Fruit fly (Drosophila melanogaster): ENCODE measurements around the gene Fas2.

dm6 chrX:4106756-4107155, 99.1 kb downstream of the Fas2 start:
- peak; percentile 82 for TF ChIP-seq svp (GFP tag)
- TF ChIP-seq CG8319 (GFP tag; optimal IDR thresholded peaks at IDR 0.05), result peak; percentile 47
- TF ChIP-seq CG8119 (GFP tag; IDR thresholded peaks at IDR 0.05), result peak; percentile 85
- peak; percentile 38 for TF ChIP-seq CG9139 (GFP tag; optimal IDR thresholded peaks at IDR 0.05)
- TF ChIP-seq CG6163 (GFP tag; IDR thresholded peaks at IDR 0.05), result peak; percentile 69
- TF ChIP-seq CG10669 (GFP tag; optimal IDR thresholded peaks at IDR 0.05), result peak; percentile 78
- TF ChIP-seq Sox15 (GFP tag; optimal IDR thresholded peaks at IDR 0.05), result peak; percentile 51
- peak; percentile 61 for TF ChIP-seq Sox14 (GFP tag; optimal IDR thresholded peaks at IDR 0.05)
- TF ChIP-seq Hr39 (GFP tag; optimal IDR thresholded peaks at IDR 0.05), result peak; percentile 58
- peak; percentile 70 for TF ChIP-seq fd59A (GFP tag; optimal IDR thresholded peaks at IDR 0.05)
- TF ChIP-seq Ets21C (GFP tag; optimal IDR thresholded peaks at IDR 0.05), result peak; percentile 28
- TF ChIP-seq CG6808 (GFP tag; optimal IDR thresholded peaks at IDR 0.05), result peak; percentile 77
- TF ChIP-seq CG34406 (GFP tag; optimal IDR thresholded peaks at IDR 0.05), result peak; percentile 56
